Fruit fly (Drosophila melanogaster): ENCODE measurements around the gene CAH8.

The CAH8 gene

dm6 chr3R:22421618-22422017 is 32.1 kb upstream of the CAH8 start (continued):
- TF ChIP-seq CG4404 (GFP tag; IDR thresholded peaks at IDR 0.05), result peak; percentile 21; the same call in 1 of the 2 replicates
- peak; percentile 57; the same call in 1 of the 2 replicates for TF ChIP-seq CG17328 (GFP tag; IDR thresholded peaks at IDR 0.05)
- TF ChIP-seq ind (GFP tag; optimal IDR thresholded peaks at IDR 0.05), result peak; percentile 62
- TF ChIP-seq CG13894 (tag; optimal IDR thresholded peaks at IDR 0.05), result no peak
- peak; percentile 62; the same call in 1 of the 2 replicates for TF ChIP-seq rib (GFP tag; IDR thresholded peaks at IDR 0.05)
- TF ChIP-seq CG12219 (GFP tag; optimal IDR thresholded peaks at IDR 0.05), result no peak
- no peak for TF ChIP-seq jing (GFP tag; optimal IDR thresholded peaks at IDR 0.05)
- peak; percentile 47 for TF ChIP-seq B-H1 (GFP tag; IDR thresholded peaks at IDR 0.05)
- TF ChIP-seq E2f2 (GFP tag; IDR thresholded peaks at IDR 0.05), result peak; percentile 36
- peak; percentile 26 for TF ChIP-seq phol (tag; optimal IDR thresholded peaks at IDR 0.05)
- TF ChIP-seq BEAF-32 (GFP tag; optimal IDR thresholded peaks at IDR 0.05), result no peak
- TF ChIP-seq klu (GFP tag; IDR thresholded peaks at IDR 0.05), result peak; percentile 66
- no peak for TF ChIP-seq CG7987 (GFP tag; optimal IDR thresholded peaks at IDR 0.05)
- TF ChIP-seq PHDP (tag; optimal IDR thresholded peaks at IDR 0.05), result peak; percentile 67
- TF ChIP-seq Stat92E (GFP tag; optimal IDR thresholded peaks at IDR 0.05), result no peak
- TF ChIP-seq ham (GFP tag; IDR thresholded peaks at IDR 0.05), result no peak
- peak; percentile 23 for TF ChIP-seq Hsf (GFP tag; optimal IDR thresholded peaks at IDR 0.05)
- TF ChIP-seq grau (tag; optimal IDR thresholded peaks at IDR 0.05), result peak; percentile 89
- peak; percentile 72 for TF ChIP-seq sob (GFP tag; IDR thresholded peaks at IDR 0.05)
- no peak for TF ChIP-seq CTCF (GFP tag; optimal IDR thresholded peaks at IDR 0.05)
- no peak for TF ChIP-seq CrebB (tag; optimal IDR thresholded peaks at IDR 0.05)
- 0 out of 2 replicates have a peak, but pooled peaks have one; percentile 28 for TF ChIP-seq Nf-YA (GFP tag; IDR thresholded peaks at IDR 0.05)
- peak; percentile 80 for TF ChIP-seq ci (GFP tag; IDR thresholded peaks at IDR 0.05)
- TF ChIP-seq cwo (GFP tag; optimal IDR thresholded peaks at IDR 0.05), result peak; percentile 37
- no peak for TF ChIP-seq D (optimal IDR thresholded peaks at IDR 0.05)
- no peak for TF ChIP-seq D (GFP tag; optimal IDR thresholded peaks at IDR 0.05)
- peak; percentile 14 for TF ChIP-seq CG1602 (GFP tag; optimal IDR thresholded peaks at IDR 0.05)
- peak; percentile 26 for TF ChIP-seq Mes4 (GFP tag; optimal IDR thresholded peaks at IDR 0.05)
- TF ChIP-seq NfI (GFP tag; optimal IDR thresholded peaks at IDR 0.05), result peak; percentile 59
- peak; percentile 31; the same call in 1 of the 2 replicates for TF ChIP-seq CG10321 (GFP tag; IDR thresholded peaks at IDR 0.05)
- TF ChIP-seq H15 (GFP tag; IDR thresholded peaks at IDR 0.05), result peak; percentile 72; the same call in 2 of the 3 replicates
- TF ChIP-seq Oaz (GFP tag; IDR thresholded peaks at IDR 0.05), result peak; percentile 35; the same call in 1 of the 2 replicates
- peak; percentile 70; the same call in 1 of the 2 replicates for TF ChIP-seq NFAT (GFP tag; IDR thresholded peaks at IDR 0.05)
- TF ChIP-seq Bdp1 (GFP tag; optimal IDR thresholded peaks at IDR 0.05), result no peak
- peak; percentile 32 for TF ChIP-seq zfh2 (GFP tag; optimal IDR thresholded peaks at IDR 0.05)
- TF ChIP-seq ranshi (GFP tag; IDR thresholded peaks at IDR 0.05), result peak; percentile 82
- peak; percentile 35 for TF ChIP-seq CG7556 (GFP tag; optimal IDR thresholded peaks at IDR 0.05)
- no peak for TF ChIP-seq grn (GFP tag; optimal IDR thresholded peaks at IDR 0.05)
- peak; percentile 46 for TF ChIP-seq CG8944 (GFP tag; optimal IDR thresholded peaks at IDR 0.05)
- no peak for TF ChIP-seq insv (GFP tag; optimal IDR thresholded peaks at IDR 0.05)
- peak; percentile 27 for TF ChIP-seq gro (GFP tag; optimal IDR thresholded peaks at IDR 0.05)
- no peak for TF ChIP-seq CG30020 (tag; optimal IDR thresholded peaks at IDR 0.05)
- no peak for TF ChIP-seq Lhr (GFP tag; optimal IDR thresholded peaks at IDR 0.05)
- peak; percentile 74 for TF ChIP-seq mam (GFP tag; optimal IDR thresholded peaks at IDR 0.05)
- peak; percentile 53; the same call in 1 of the 3 replicates for TF ChIP-seq CG11093 (GFP tag; IDR thresholded peaks at IDR 0.05)
- TF ChIP-seq CG4854 (GFP tag; optimal IDR thresholded peaks at IDR 0.05), result no peak
- TF ChIP-seq Nf-YB (GFP tag; optimal IDR thresholded peaks at IDR 0.05), result peak; percentile 17
- no peak for TF ChIP-seq NC2β (GFP tag; optimal IDR thresholded peaks at IDR 0.05)
- peak; percentile 45 for TF ChIP-seq corto (GFP tag; optimal IDR thresholded peaks at IDR 0.05)
- peak; percentile 78 for TF ChIP-seq Xrp1 (GFP tag; IDR thresholded peaks at IDR 0.05)
- no peak for TF ChIP-seq CG6765 (GFP tag; optimal IDR thresholded peaks at IDR 0.05)
- no peak for TF ChIP-seq CG14710 (tag; optimal IDR thresholded peaks at IDR 0.05)

Data from whole organism, embryonic.